Fruit fly (Drosophila melanogaster) whole organism, embryonic: ENCODE results near the gene CG33235.

Experiments used
- Asciz ChIP-seq: fragments of 200-800 bp; sonication (Bioruptor generic); optimal IDR thresholded peaks from 2 replicates; lab custom pipeline; 2017; ENCODE audit warnings: missing biosample characterization, mild to moderate bottlenecking, missing genetic modification characterization, missing genetic modification reagents
- B-H2 ChIP-seq: fragments of 200-800 bp; sonication (Bioruptor generic); optimal IDR thresholded peaks from 2 replicates; lab custom pipeline; 2018; ENCODE audit warnings: missing biosample characterization, mild to moderate bottlenecking, missing genetic modification characterization
- CG10462 ChIP-seq: fragments of 200-800 bp; sonication (Bioruptor generic); optimal IDR thresholded peaks from 2 replicates; lab custom pipeline; 2016; ENCODE audit warnings: missing biosample characterization, missing genetic modification characterization
- CG10654 ChIP-seq: fragments of 200-800 bp; sonication (Bioruptor generic); optimal IDR thresholded peaks from 2 replicates; lab custom pipeline; 2016; ENCODE audit warnings: missing biosample characterization, missing genetic modification characterization
- CG13123 ChIP-seq: fragments of 200-800 bp; sonication (Bioruptor generic); optimal IDR thresholded peaks from 2 replicates; lab custom pipeline; 2016; ENCODE audit warnings: missing biosample characterization, missing genetic modification characterization
- CG13287 ChIP-seq: fragments of 200-800 bp; sonication (Bioruptor generic); IDR thresholded peaks from 2 replicates; pipeline ENCODE4 v1.3.6; 2022; ENCODE audit warnings: missing biosample characterization, missing genetic modification characterization; ENCODE audit not compliant: partially characterized antibody
- CG13296 ChIP-seq: fragments of 200-800 bp; sonication (Bioruptor generic); optimal IDR thresholded peaks from 3 replicates; lab custom pipeline; 2018; ENCODE audit warnings: missing biosample characterization, mild to moderate bottlenecking, missing genetic modification characterization
- CG14710 ChIP-seq: fragments of 200-800 bp; sonication (Bioruptor generic); optimal IDR thresholded peaks from 3 replicates; lab custom pipeline; 2019; ENCODE audit warnings: missing biosample characterization, mild to moderate bottlenecking, missing genetic modification characterization, moderate library complexity
- CG1529 ChIP-seq: fragments of 200-800 bp; sonication (Bioruptor generic); optimal IDR thresholded peaks from 3 replicates; lab custom pipeline; 2018; ENCODE audit warnings: missing biosample characterization, missing genetic modification characterization
- CG16813 ChIP-seq: fragments of 200-800 bp; sonication (Bioruptor generic); IDR thresholded peaks from 3 replicates; pipeline ENCODE4 v1.3.6; 2022; ENCODE audit warnings: missing biosample characterization, missing genetic modification characterization; ENCODE audit not compliant: partially characterized antibody
- CG16815 ChIP-seq: fragments of 200-800 bp; sonication (Bioruptor generic); optimal IDR thresholded peaks from 3 replicates; lab custom pipeline; 2017; ENCODE audit warnings: missing biosample characterization, mild to moderate bottlenecking, missing genetic modification characterization
- CG17612 ChIP-seq: fragments of 200-800 bp; sonication (Bioruptor generic); IDR thresholded peaks from 2 replicates; pipeline ENCODE4 v1.3.6; 2022; ENCODE audit warnings: missing biosample characterization, missing genetic modification characterization
- CG18262 ChIP-seq: fragments of 200-800 bp; optimal IDR thresholded peaks from 3 replicates; lab custom pipeline; 2019; ENCODE audit warnings: missing biosample characterization, mild to moderate bottlenecking, missing genetic modification characterization, moderate library complexity
- CG2202 ChIP-seq: fragments of 200-800 bp; sonication (Bioruptor generic); optimal IDR thresholded peaks from 2 replicates; lab custom pipeline; 2018; ENCODE audit warnings: missing biosample characterization, mild to moderate bottlenecking, missing genetic modification characterization
- CG2678 ChIP-seq: fragments of 200-800 bp; sonication (Bioruptor generic); optimal IDR thresholded peaks from 3 replicates; lab custom pipeline; 2019; ENCODE audit warnings: missing biosample characterization, mild to moderate bottlenecking, missing genetic modification characterization, moderate library complexity
- CG2875 ChIP-seq: fragments of 200-800 bp; sonication (Bioruptor generic); optimal IDR thresholded peaks from 2 replicates; lab custom pipeline; 2017; ENCODE audit warnings: missing biosample characterization, mild to moderate bottlenecking, missing genetic modification characterization, missing genetic modification reagents
- CG33557 ChIP-seq: fragments of 200-800 bp; sonication (Bioruptor generic); optimal IDR thresholded peaks from 2 replicates; lab custom pipeline; 2019; ENCODE audit warnings: missing biosample characterization, mild to moderate bottlenecking, missing genetic modification characterization, moderate library complexity
- CG4282 ChIP-seq: fragments of 200-800 bp; sonication (Bioruptor generic); optimal IDR thresholded peaks from 2 replicates; lab custom pipeline; 2016; ENCODE audit warnings: missing biosample characterization, missing genetic modification characterization
- CG4404 ChIP-seq: fragments of 200-800 bp; sonication (Bioruptor generic); IDR thresholded peaks from 2 replicates; pipeline ENCODE4 v1.3.6; 2022; ENCODE audit warnings: missing biosample characterization, missing genetic modification characterization
- CG4617 ChIP-seq: fragments of 200-800 bp; sonication (Bioruptor generic); optimal IDR thresholded peaks from 3 replicates; lab custom pipeline; 2016; ENCODE audit warnings: missing biosample characterization, missing genetic modification characterization, borderline replicate concordance
- CG8089 ChIP-seq: fragments of 200-800 bp; sonication (Bioruptor generic); optimal IDR thresholded peaks from 3 replicates; lab custom pipeline; 2016; ENCODE audit warnings: missing biosample characterization, missing genetic modification characterization
- CG8359 ChIP-seq: fragments of 200-800 bp; sonication (Bioruptor generic); optimal IDR thresholded peaks from 2 replicates; lab custom pipeline; 2017; ENCODE audit warnings: missing biosample characterization, mild to moderate bottlenecking, missing genetic modification characterization, borderline replicate concordance
- CG9215 ChIP-seq: fragments of 200-800 bp; sonication (Bioruptor generic); IDR thresholded peaks from 2 replicates; pipeline ENCODE4 v1.3.6; 2022; ENCODE audit warnings: missing biosample characterization, missing genetic modification characterization
- Dad ChIP-seq: fragments of 200-800 bp; sonication (Bioruptor generic); optimal IDR thresholded peaks from 3 replicates; lab custom pipeline; 2016; ENCODE audit warnings: missing biosample characterization, missing genetic modification characterization
- Ets65A ChIP-seq: fragments of 200-800 bp; sonication (Bioruptor generic); peaks from one replicate; lab custom pipeline; 2016; ENCODE audit warnings: missing biosample characterization, missing genetic modification characterization
- Ets97D ChIP-seq: fragments of 200-800 bp; sonication (Bioruptor generic); optimal IDR thresholded peaks from 3 replicates; lab custom pipeline; 2016; ENCODE audit warnings: missing biosample characterization, missing genetic modification characterization
- HHEX ChIP-seq: fragments of 200-800 bp; sonication (Bioruptor generic); optimal IDR thresholded peaks from 3 replicates; lab custom pipeline; 2017; ENCODE audit warnings: missing biosample characterization, mild to moderate bottlenecking, missing genetic modification characterization, missing genetic modification reagents
- Hr3 ChIP-seq: fragments of 200-800 bp; sonication (Bioruptor generic); optimal IDR thresholded peaks from 3 replicates; lab custom pipeline; 2016; ENCODE audit warnings: missing biosample characterization, missing genetic modification characterization
- MBD-R2 ChIP-seq: fragments of 200-800 bp; sonication (Bioruptor generic); IDR thresholded peaks from 2 replicates; pipeline ENCODE4 v1.3.6; 2022; ENCODE audit warnings: missing biosample characterization, missing genetic modification characterization
- MTF-1 ChIP-seq: fragments of 200-800 bp; sonication (Bioruptor generic); optimal IDR thresholded peaks from 2 replicates; lab custom pipeline; 2018; ENCODE audit warnings: missing biosample characterization, mild to moderate bottlenecking, missing genetic modification characterization, borderline replicate concordance
- Mad ChIP-seq: fragments of 200-800 bp; sonication (Bioruptor generic); optimal IDR thresholded peaks from 2 replicates; lab custom pipeline; 2016; ENCODE audit warnings: missing biosample characterization, missing genetic modification characterization
- Ravus ChIP-seq: fragments of 200-800 bp; sonication (Bioruptor generic); IDR thresholded peaks from 2 replicates; pipeline ENCODE4 v1.3.6; 2022; ENCODE audit warnings: missing biosample characterization, missing genetic modification characterization
- Sox100B ChIP-seq: fragments of 200-800 bp; sonication (Bioruptor generic); optimal IDR thresholded peaks from 3 replicates; lab custom pipeline; 2018; ENCODE audit warnings: missing biosample characterization, mild to moderate bottlenecking, missing genetic modification characterization
- aop ChIP-seq: fragments of 200-800 bp; sonication (Bioruptor generic); IDR thresholded peaks from 2 replicates; pipeline ENCODE4 v1.3.6; 2022; ENCODE audit warnings: missing biosample characterization, missing genetic modification characterization
- ara ChIP-seq: fragments of 200-800 bp; sonication (Bioruptor generic); IDR thresholded peaks from 2 replicates; pipeline ENCODE4 v1.3.6; 2022; ENCODE audit warnings: missing biosample characterization, missing genetic modification characterization
- chif ChIP-seq, 2 experiments: fragments of 200-800 bp; sonication (Bioruptor generic); optimal IDR thresholded peaks; 3 replicates each; lab custom pipeline; 2016; ENCODE audit warnings: missing biosample characterization in 2 of 2, missing genetic modification characterization in 2 of 2
- crp ChIP-seq, 2 experiments: fragments of 200-800 bp; sonication (Bioruptor generic); optimal IDR thresholded peaks; 2 replicates in 1 of 2; 3 replicates in 1 of 2; lab custom pipeline; 2017; ENCODE audit warnings: missing biosample characterization in 2 of 2, missing genetic modification characterization in 2 of 2, mild to moderate bottlenecking in 1 of 2, moderate library complexity in 1 of 2
- ewg ChIP-seq: fragments of 200-800 bp; sonication (Bioruptor generic); optimal IDR thresholded peaks from 3 replicates; lab custom pipeline; 2017; ENCODE audit warnings: mild to moderate bottlenecking, missing biosample characterization, missing genetic modification reagents, missing genetic modification characterization
- eyg ChIP-seq: fragments of 200-800 bp; sonication (Bioruptor generic); optimal IDR thresholded peaks from 3 replicates; lab custom pipeline; 2016; ENCODE audit warnings: missing biosample characterization, missing genetic modification characterization
- h ChIP-seq: fragments of >200 bp; optimal IDR thresholded peaks from 2 replicates; lab custom pipeline; 2017
- kah ChIP-seq: fragments of 200-800 bp; sonication (Bioruptor generic); optimal IDR thresholded peaks from 2 replicates; lab custom pipeline; 2018; ENCODE audit warnings: missing biosample characterization, mild to moderate bottlenecking, missing genetic modification characterization
- pb ChIP-seq: fragments of 200-800 bp; sonication (Bioruptor generic); optimal IDR thresholded peaks from 3 replicates; lab custom pipeline; 2016; ENCODE audit warnings: missing biosample characterization, missing genetic modification characterization
- pros ChIP-seq: fragments of 200-800 bp; sonication (Bioruptor generic); optimal IDR thresholded peaks from 3 replicates; lab custom pipeline; 2019; ENCODE audit warnings: missing biosample characterization, mild to moderate bottlenecking, missing genetic modification characterization, moderate library complexity
- ro ChIP-seq: fragments of 200-800 bp; sonication (Bioruptor generic); IDR thresholded peaks from 2 replicates; pipeline ENCODE4 v1.3.6; 2022; ENCODE audit warnings: missing biosample characterization, missing genetic modification characterization
- salm ChIP-seq: fragments of 200-800 bp; sonication (Bioruptor generic); optimal IDR thresholded peaks from 2 replicates; lab custom pipeline; 2018; ENCODE audit warnings: missing biosample characterization, mild to moderate bottlenecking, missing genetic modification characterization
- sd ChIP-seq: fragments of 200-800 bp; sonication (Bioruptor generic); optimal IDR thresholded peaks from 3 replicates; lab custom pipeline; 2018; ENCODE audit warnings: missing biosample characterization, mild to moderate bottlenecking, missing genetic modification characterization, moderate library complexity
- sens ChIP-seq: fragments of 200-800 bp; sonication (Bioruptor generic); peaks from one replicate; lab custom pipeline; 2016; ENCODE audit warnings: missing biosample characterization, missing genetic modification characterization
- seq ChIP-seq: fragments of 200-800 bp; sonication (Bioruptor generic); IDR thresholded peaks from 2 replicates; pipeline ENCODE4 v1.3.6; 2022; ENCODE audit warnings: missing biosample characterization, missing genetic modification characterization
- stwl ChIP-seq: fragments of 200-800 bp; sonication (Bioruptor generic); optimal IDR thresholded peaks from 3 replicates; lab custom pipeline; 2018; ENCODE audit warnings: missing biosample characterization, mild to moderate bottlenecking, missing genetic modification characterization, moderate library complexity
- usp ChIP-seq: fragments of >200 bp; optimal IDR thresholded peaks from 2 replicates; lab custom pipeline; 2017; ENCODE audit warnings: missing biosample characterization, missing genetic modification characterization

CG33235 gene

DNA sequence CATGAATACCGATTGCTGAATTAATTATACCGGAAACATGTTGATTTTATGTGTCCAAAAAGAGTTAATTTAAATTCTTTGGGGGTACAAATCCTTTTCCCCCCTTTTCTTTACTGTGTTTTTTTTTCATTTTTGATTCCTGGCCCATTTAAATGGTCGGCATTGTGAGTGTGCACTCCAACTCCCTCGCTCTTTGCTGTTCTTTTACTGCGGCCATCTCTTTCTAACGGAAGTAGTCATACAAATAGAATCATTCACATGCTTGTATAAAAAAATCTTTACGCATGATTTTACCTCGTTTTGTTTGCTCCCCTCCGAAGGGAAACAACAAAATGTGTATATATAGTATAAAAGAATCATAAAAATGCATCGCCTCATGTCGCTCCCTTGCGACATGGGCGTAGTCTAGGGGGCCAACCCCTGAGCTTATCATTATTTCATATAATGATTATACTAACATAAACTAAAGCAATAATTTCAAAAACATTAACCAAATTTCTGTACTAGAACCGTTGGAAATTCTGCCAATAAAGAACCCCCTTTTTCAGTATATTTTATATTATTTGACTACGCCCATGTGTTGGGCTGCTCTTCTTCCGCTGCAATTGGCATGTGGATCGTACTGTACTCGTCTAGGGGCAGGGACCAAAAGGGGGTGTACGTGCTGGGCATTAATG is 36.8 kb upstream of the CG33235 start (continued):
- TF ChIP-seq CG2875 (GFP tag; lab: Kevin White, UChicago), result peak; percentile 82
- TF ChIP-seq pros (GFP tag; lab: Kevin White, UChicago), result peak; percentile 26
- TF ChIP-seq CG16815 (GFP tag; lab: Kevin White, UChicago), result peak; percentile 76
- TF ChIP-seq Dad, result peak; percentile 51
- peak; percentile 61 to 72 for TF ChIP-seq chif (GFP tag; optimal IDR thresholded peaks at IDR 0.05; lab: Kevin White, UChicago)
- no peak for TF ChIP-seq eyg (GFP tag; lab: Kevin White, UChicago)
- peak; percentile 57 for TF ChIP-seq CG10654
- peak; percentile 97 for TF ChIP-seq sens (GFP tag; lab: Kevin White, UChicago)
- peak; percentile 90 for TF ChIP-seq CG14710 (tag; lab: Kevin White, UChicago)
- peak; percentile 85 for TF ChIP-seq CG2678
- peak; percentile 85 for TF ChIP-seq CG8359 (GFP tag; lab: Kevin White, UChicago)
- no peak for TF ChIP-seq MBD-R2 (GFP tag; lab: Robert Waterston, UW)
- TF ChIP-seq CG17612 (GFP tag; lab: Robert Waterston, UW), result peak; percentile 39; the same call in 1 of the 2 replicates
- TF ChIP-seq CG18262 (tag; lab: Kevin White, UChicago), result peak; percentile 93
- no peak for TF ChIP-seq sd
- TF ChIP-seq CG10462 (GFP tag; lab: Kevin White, UChicago), result peak; percentile 58
- TF ChIP-seq kah (GFP tag; lab: Kevin White, UChicago), result peak; percentile 66
- peak; percentile 30 for TF ChIP-seq Mad (GFP tag; lab: Kevin White, UChicago)
- TF ChIP-seq CG1529 (GFP tag; lab: Kevin White, UChicago), result peak; percentile 87
- peak; percentile 28 for TF ChIP-seq CG8089
- peak; percentile 65 for TF ChIP-seq ewg
- no peak for TF ChIP-seq CG16813 (GFP tag; lab: Robert Waterston, UW)
- TF ChIP-seq B-H2 (GFP tag; lab: Kevin White, UChicago), result no peak
- peak; percentile 43; the same call in 1 of the 2 replicates for TF ChIP-seq CG9215 (GFP tag; lab: Robert Waterston, UW)
- TF ChIP-seq ara (GFP tag; lab: Robert Waterston, UW), result peak; percentile 90
- TF ChIP-seq aop (GFP tag; lab: Robert Waterston, UW), result no peak
- peak; percentile 62 for TF ChIP-seq CG4404
- no peak; the same call in 1 of the 2 replicates for TF ChIP-seq Ravus (GFP tag; lab: Robert Waterston, UW)
- no peak for TF ChIP-seq CG4282
- TF ChIP-seq Asciz (GFP tag; lab: Kevin White, UChicago), result peak; percentile 74
- peak; percentile 90 for TF ChIP-seq Ets65A
- TF ChIP-seq Ets97D (GFP tag; lab: Kevin White, UChicago), result peak; percentile 13
- TF ChIP-seq CG13123 (GFP tag; lab: Kevin White, UChicago), result peak; percentile 59
- TF ChIP-seq CG33557 (GFP tag; lab: Kevin White, UChicago), result peak; percentile 92
- peak; percentile 39 for TF ChIP-seq stwl (tag; lab: Kevin White, UChicago)
- no peak for TF ChIP-seq CG13287
- TF ChIP-seq MTF-1 (GFP tag; lab: Kevin White, UChicago), result peak; percentile 47
- no peak for TF ChIP-seq pb (GFP tag; lab: Kevin White, UChicago)
- TF ChIP-seq CG2202, result peak; percentile 86
- peak; percentile 64 for TF ChIP-seq salm (tag; lab: Kevin White, UChicago)
- TF ChIP-seq Sox100B, result peak; percentile 76
- TF ChIP-seq crp (GFP tag; optimal IDR thresholded peaks at IDR 0.05; lab: Kevin White, UChicago), result no peak
- peak; percentile 19 for TF ChIP-seq CG13296 (GFP tag; lab: Kevin White, UChicago)
- TF ChIP-seq HHEX (GFP tag; lab: Kevin White, UChicago), result peak; percentile 33
- no peak for TF ChIP-seq h (lab: Kevin White, UChicago)
- TF ChIP-seq ro, result peak; percentile 41; the same call in 1 of the 2 replicates
- TF ChIP-seq usp (GFP tag; lab: Kevin White, UChicago), result no peak
- no peak for TF ChIP-seq CG4617 (GFP tag; lab: Kevin White, UChicago)
- peak; percentile 51; the same call in 1 of the 2 replicates for TF ChIP-seq seq (GFP tag; lab: Robert Waterston, UW)
- TF ChIP-seq Hr3, result peak; percentile 71
